Worm (Caenorhabditis elegans) whole organism, L1 larva: ENCODE data around the gene inos-1.

Experiments used
- aly-2 ChIP-seq: fragments of 150-350 bp; optimal IDR thresholded peaks from 2 replicates; lab custom pipeline; 2014; ENCODE audit warnings: missing biosample characterization, missing genetic modification characterization
- ama-1 ChIP-seq: fragments of 150-350 bp; optimal IDR thresholded peaks from 2 replicates; lab custom pipeline; 2014
- efl-1 ChIP-seq, 4 experiments: fragments of 150-350 bp; optimal IDR thresholded peaks in 3 of 4; peaks in 1 of 4; 1 replicate in 1 of 4; 2 replicates in 3 of 4; lab custom pipeline; 2014; ENCODE audit warnings: missing biosample characterization in 2 of 4, missing genetic modification characterization in 2 of 4, missing genetic modification reagents in 2 of 4
- efl-3 ChIP-seq: fragments of 200-800 bp; sonication (Bioruptor generic); optimal IDR thresholded peaks from 2 replicates; lab custom pipeline; 2018; ENCODE audit warnings: mild to moderate bottlenecking, missing genetic modification characterization, missing compliant biosample characterization
- fkh-10 ChIP-seq: sonication (generic microtip); optimal IDR thresholded peaks from 2 replicates; lab custom pipeline; 2017; ENCODE audit warnings: missing biosample characterization, missing genetic modification reagents, missing genetic modification characterization
- mdl-1 ChIP-seq, 2 experiments: fragments of 150-350 bp; optimal IDR thresholded peaks; 2 replicates each; lab custom pipeline; 2014 to 2017; ENCODE audit warnings: missing biosample characterization in 2 of 2, missing genetic modification characterization in 2 of 2, inconsistent platforms in 1 of 2
- nhr-76 ChIP-seq: sonication (generic microtip); optimal IDR thresholded peaks from 2 replicates; lab custom pipeline; 2017; ENCODE audit warnings: missing biosample characterization, missing genetic modification characterization
- nhr-84 ChIP-seq: sonication (generic microtip); optimal IDR thresholded peaks from 2 replicates; lab custom pipeline; 2017; ENCODE audit warnings: missing biosample characterization, missing genetic modification characterization
- pag-3 ChIP-seq: sonication (generic microtip); optimal IDR thresholded peaks from 2 replicates; lab custom pipeline; 2017; ENCODE audit warnings: missing genetic modification characterization, mild to moderate bottlenecking, missing compliant biosample characterization, antibody characterized with exemption, borderline replicate concordance; ENCODE audit not compliant: insufficient read depth
- sup-37 ChIP-seq: fragments of 200-800 bp; sonication (Bioruptor generic); optimal IDR thresholded peaks from 2 replicates; lab custom pipeline; 2018; ENCODE audit warnings: mild to moderate bottlenecking, missing genetic modification characterization, missing compliant biosample characterization
- tbx-2 ChIP-seq: sonication (generic microtip); optimal IDR thresholded peaks from 2 replicates; lab custom pipeline; 2016; ENCODE audit warnings: missing genetic modification characterization, missing compliant biosample characterization
- unc-130 ChIP-seq: fragments of 150-350 bp; optimal IDR thresholded peaks from 2 replicates; lab custom pipeline; 2017; ENCODE audit warnings: missing biosample characterization, missing genetic modification characterization, inconsistent platforms

DNA sequence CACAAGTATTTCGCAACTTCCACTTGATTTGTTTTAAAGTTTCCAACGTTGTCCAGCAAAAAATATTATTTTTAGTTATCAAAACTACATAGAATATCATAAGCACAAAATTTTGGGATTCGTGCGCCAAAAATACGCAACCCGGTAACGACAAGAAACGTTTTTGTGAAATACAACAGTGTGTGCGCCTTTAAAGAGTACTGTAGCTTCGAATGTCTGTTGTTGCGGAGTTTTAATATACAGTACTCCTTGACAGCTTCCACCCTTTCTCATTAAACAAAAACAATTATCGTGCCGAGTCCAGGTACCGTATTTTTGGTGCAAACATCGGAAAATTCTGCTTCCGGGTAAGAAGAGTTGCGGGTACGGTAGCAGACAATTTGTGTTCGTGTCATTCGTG is 19.9 kb downstream of the inos-1 start:
- no peak for TF ChIP-seq unc-130
- TF ChIP-seq aly-2 (tag; lab: Kevin White, UChicago): no peak
- TF ChIP-seq ama-1: no peak
- TF ChIP-seq mdl-1 (tag; optimal IDR thresholded peaks at IDR 0.05; lab: Kevin White, UChicago): no peak
- no peak for TF ChIP-seq nhr-76 (tag; lab: Kevin White, UChicago)
- no peak for TF ChIP-seq nhr-84 (tag; lab: Kevin White, UChicago)
- TF ChIP-seq fkh-10: no peak
- no peak for TF ChIP-seq sup-37 (GFP tag; lab: Kevin White, UChicago)
- TF ChIP-seq efl-1 (optimal IDR thresholded peaks at IDR 0.05; lab: Kevin White, UChicago): no peak
- TF ChIP-seq efl-1 (GFP tag; optimal IDR thresholded peaks at IDR 0.05 in 1 of 2; lab: Kevin White, UChicago): no peak
- TF ChIP-seq tbx-2: no peak
- TF ChIP-seq pag-3 (tag; lab: Kevin White, UChicago): no peak
- TF ChIP-seq efl-3 (GFP tag; lab: Kevin White, UChicago): no peak
